Fruit fly (Drosophila melanogaster) whole organism, prepupa: ENCODE measurements around the gene CG43292.

Source experiments
- CG8319 ChIP-seq: fragments of 200-800 bp; sonication (Bioruptor generic); optimal IDR thresholded peaks from 3 replicates; lab custom pipeline; 2016; ENCODE audit warnings: missing biosample characterization, missing genetic modification characterization
- Eip78C ChIP-seq: fragments of 200-800 bp; sonication (Bioruptor generic); peaks from one replicate; lab custom pipeline; 2016; ENCODE audit warnings: missing biosample characterization, missing genetic modification characterization
- Hr4 ChIP-seq: fragments of 200-800 bp; sonication (Bioruptor generic); optimal IDR thresholded peaks from 3 replicates; lab custom pipeline; 2016; ENCODE audit warnings: missing biosample characterization, missing genetic modification characterization
- Met ChIP-seq: fragments of 200-800 bp; sonication (Bioruptor generic); optimal IDR thresholded peaks from 3 replicates; lab custom pipeline; 2016; ENCODE audit warnings: missing biosample characterization, missing genetic modification characterization
- lz ChIP-seq: fragments of 200-800 bp; sonication (Bioruptor generic); optimal IDR thresholded peaks from 3 replicates; lab custom pipeline; 2016; ENCODE audit warnings: missing biosample characterization, missing genetic modification characterization
- vri ChIP-seq: fragments of 200-800 bp; sonication (Bioruptor generic); optimal IDR thresholded peaks from 3 replicates; lab custom pipeline; 2016; ENCODE audit warnings: missing biosample characterization, mild to moderate bottlenecking, missing genetic modification characterization

dm6 chr3L:7485667-7486066 is 10.3 kb downstream of the CG43292 start, which contains the start of gene mthl6:
- TF ChIP-seq vri (no peak), Met (no peak), Eip78C (no peak), CG8319 (GFP tag; lab: Kevin White, UChicago) (no peak), lz (GFP tag; lab: Kevin White, UChicago) (no peak), Hr4 (GFP tag; lab: Kevin White, UChicago) (no peak)
